Worm (Caenorhabditis elegans): ENCODE data around the gene srh-219.

Gene srh-219

DNA sequence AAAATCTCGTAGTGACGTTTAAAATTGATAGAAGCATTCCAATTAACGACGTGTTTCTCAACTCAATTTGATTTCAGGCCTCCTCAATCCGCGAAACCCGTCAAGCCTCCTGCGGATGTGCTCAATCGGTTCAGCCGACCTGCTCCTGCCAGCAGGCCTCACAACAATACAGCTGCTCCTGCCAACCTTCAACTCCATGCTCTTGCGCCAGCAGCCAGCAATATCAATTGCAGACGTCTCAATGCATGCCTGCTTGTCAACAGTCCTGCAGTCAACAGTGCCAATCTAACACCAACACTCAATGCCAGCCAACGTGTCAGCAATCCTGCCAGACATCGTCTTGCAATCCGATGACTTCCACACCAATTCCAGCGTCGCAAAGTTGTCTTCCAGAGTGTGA, 29.3 kb upstream of the srh-219 start:
- TF ChIP-seq eor-1 (tag; optimal IDR thresholded peaks at IDR 0.05) (no peak), elt-3 (tag; optimal IDR thresholded peaks at IDR 0.05) (no peak), daf-12 (tag; optimal IDR thresholded peaks at IDR 0.05) (no peak), unc-39 (tag; optimal IDR thresholded peaks at IDR 0.05) (no peak), egl-27 (tag; optimal IDR thresholded peaks at IDR 0.05) (no peak), skn-1 (tag; optimal IDR thresholded peaks at IDR 0.05) (no peak), ama-1 (optimal IDR thresholded peaks at IDR 0.05) (no peak), unc-62 (GFP tag; optimal IDR thresholded peaks at IDR 0.05) (no peak), lsy-12 (tag; optimal IDR thresholded peaks at IDR 0.05) (no peak), ztf-4 (tag; optimal IDR thresholded peaks at IDR 0.05) (no peak), nhr-28 (tag; optimal IDR thresholded peaks at IDR 0.05) (no peak), hmg-11 (tag; optimal IDR thresholded peaks at IDR 0.05) (no peak), fkh-10 (GFP tag; optimal IDR thresholded peaks at IDR 0.05) (no peak), lin-39 (tag; optimal IDR thresholded peaks at IDR 0.05) (no peak), nhr-23 (tag; optimal IDR thresholded peaks at IDR 0.05) (no peak)

DNA sequence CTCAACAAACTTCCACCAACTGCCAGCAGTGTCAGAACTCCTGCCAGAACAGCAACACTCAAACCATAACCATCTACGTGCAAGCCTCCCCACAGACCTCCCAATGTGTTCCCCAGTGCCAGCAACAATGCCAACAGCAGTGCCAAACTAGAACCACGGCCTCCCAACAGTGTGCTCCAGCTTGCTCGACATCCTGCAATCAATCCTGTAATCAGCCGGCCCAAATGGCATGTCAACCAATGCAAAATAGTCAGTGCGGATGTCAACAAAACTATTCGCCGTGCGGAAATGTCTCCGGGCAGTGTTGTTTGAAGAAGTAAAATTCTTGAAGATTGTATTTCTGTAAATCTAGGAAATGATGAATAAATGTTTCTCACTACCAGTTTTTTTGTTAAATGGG, 28.6 kb upstream of the srh-219 start:
- no peak for TF ChIP-seq unc-39 (tag; optimal IDR thresholded peaks at IDR 0.05)

DNA sequence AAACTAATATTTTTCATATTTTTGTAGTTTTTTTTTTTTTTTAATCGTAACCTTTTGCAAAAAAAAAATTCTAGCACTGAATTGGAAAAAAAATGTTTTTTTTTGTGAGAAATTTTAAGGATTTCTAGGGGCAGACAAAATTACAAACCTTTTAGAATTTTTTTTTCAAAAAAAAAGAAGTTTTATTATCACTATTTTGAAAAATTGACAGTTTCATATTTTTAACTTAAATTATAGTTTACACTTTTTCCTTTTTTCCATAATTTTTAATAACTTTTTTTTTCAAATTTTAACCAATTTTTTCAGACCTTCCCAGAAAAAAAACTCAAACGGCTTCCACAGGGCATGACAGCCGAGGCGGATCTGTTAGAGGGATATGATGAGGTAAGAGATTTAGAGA, 24.2 kb upstream of the srh-219 start, which contains the start of gene dpf-1:
Gene dpf-1, plus strand, starts transcription at position 301 of the 400 bp plus-strand sequence.
- TF ChIP-seq ceh-16 (tag; optimal IDR thresholded peaks at IDR 0.05) (no peak), nhr-76 (tag; optimal IDR thresholded peaks at IDR 0.05) (no peak), unc-62 (GFP tag; optimal IDR thresholded peaks at IDR 0.05) (no peak), elt-3 (tag; optimal IDR thresholded peaks at IDR 0.05) (no peak), ztf-4 (tag; optimal IDR thresholded peaks at IDR 0.05) (no peak), nhr-43 (tag; optimal IDR thresholded peaks at IDR 0.05; ENCODE audit: poor library complexity, severe bottlenecking) (no peak), hmg-11 (tag; optimal IDR thresholded peaks at IDR 0.05) (no peak), lin-39 (tag; optimal IDR thresholded peaks at IDR 0.05) (no peak), lin-15B (tag; optimal IDR thresholded peaks at IDR 0.05) (no peak), fkh-2 (tag; optimal IDR thresholded peaks at IDR 0.05) (no peak), nhr-25 (tag; optimal IDR thresholded peaks at IDR 0.05) (no peak), egl-27 (tag; optimal IDR thresholded peaks at IDR 0.05) (no peak), unc-39 (tag; optimal IDR thresholded peaks at IDR 0.05) (no peak)

DNA sequence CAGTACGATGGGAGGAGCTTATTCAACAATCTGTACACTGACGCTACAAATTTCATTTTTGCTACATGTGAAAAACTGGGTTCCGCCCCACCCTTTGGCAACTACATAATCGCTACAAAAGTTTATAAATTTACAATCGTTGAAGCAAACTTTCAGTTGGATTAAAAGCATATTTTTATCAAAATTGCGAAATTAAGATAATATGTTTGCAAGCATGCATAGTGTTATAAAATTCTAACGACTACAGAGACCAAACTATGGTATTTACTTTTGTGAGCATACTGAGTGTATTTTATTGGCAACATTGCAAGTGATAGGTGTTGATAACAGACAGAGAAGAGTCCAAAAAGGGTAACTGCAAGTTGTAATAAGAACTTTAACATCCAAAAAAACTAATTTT, 16.7 kb upstream of the srh-219 start, which contains the start of gene C06B8.2:
Gene C06B8.2, minus strand, starts transcription at position 153 of the 400 bp plus-strand sequence.
- TF ChIP-seq nfya-1 (tag; optimal IDR thresholded peaks at IDR 0.05; ENCODE audit: insufficient read depth) (no peak), lsy-12 (tag; optimal IDR thresholded peaks at IDR 0.05) (no peak), pqm-1 (tag; optimal IDR thresholded peaks at IDR 0.05) (peak; percentile 54), pha-4 (tag; optimal IDR thresholded peaks at IDR 0.05) (peak; percentile 52), fos-1 (tag; optimal IDR thresholded peaks at IDR 0.05) (no peak), elt-2 (tag; optimal IDR thresholded peaks at IDR 0.05) (peak; percentile 40), eor-1 (tag; optimal IDR thresholded peaks at IDR 0.05) (no peak), nhr-67 (tag; optimal IDR thresholded peaks at IDR 0.05) (no peak), nhr-237 (tag; optimal IDR thresholded peaks at IDR 0.05) (no peak)

DNA sequence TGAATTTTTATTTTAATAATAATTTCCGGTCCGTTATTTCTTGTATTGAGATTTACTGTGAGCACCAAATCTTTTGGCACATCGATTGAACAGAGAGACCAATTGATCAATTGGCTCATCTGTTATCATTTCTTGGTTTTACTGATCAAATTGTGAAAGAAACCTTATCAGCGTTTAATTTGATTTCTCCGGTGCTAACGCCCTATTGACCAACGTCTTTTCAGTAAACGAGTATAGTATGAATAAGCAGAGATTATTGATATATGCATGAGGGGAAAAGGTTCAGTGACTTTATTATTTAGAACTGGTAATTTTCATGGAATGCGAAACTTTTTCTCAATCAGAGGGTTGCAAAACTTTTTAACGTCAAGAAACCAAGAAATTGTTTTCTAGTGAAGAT, 16.2 kb upstream of the srh-219 start:
- TF ChIP-seq sea-2 (GFP tag; optimal IDR thresholded peaks at IDR 0.05): no peak
- no peak for TF ChIP-seq ceh-82 (tag; optimal IDR thresholded peaks at IDR 0.05)
- TF ChIP-seq eor-1 (tag; optimal IDR thresholded peaks at IDR 0.05): no peak
- no peak for TF ChIP-seq unc-39 (tag; optimal IDR thresholded peaks at IDR 0.05)
- peak; percentile 68 for TF ChIP-seq pqm-1 (tag; optimal IDR thresholded peaks at IDR 0.05)
- TF ChIP-seq egl-27 (tag; optimal IDR thresholded peaks at IDR 0.05): no peak
- TF ChIP-seq nhr-77 (tag; optimal IDR thresholded peaks at IDR 0.05): no peak
- peak; percentile 45 for TF ChIP-seq elt-2 (tag; optimal IDR thresholded peaks at IDR 0.05)
- TF ChIP-seq daf-12 (tag; optimal IDR thresholded peaks at IDR 0.05): no peak
- no peak for TF ChIP-seq nhr-28 (tag; optimal IDR thresholded peaks at IDR 0.05)
- TF ChIP-seq tbx-2 (tag; optimal IDR thresholded peaks at IDR 0.05): no peak

DNA sequence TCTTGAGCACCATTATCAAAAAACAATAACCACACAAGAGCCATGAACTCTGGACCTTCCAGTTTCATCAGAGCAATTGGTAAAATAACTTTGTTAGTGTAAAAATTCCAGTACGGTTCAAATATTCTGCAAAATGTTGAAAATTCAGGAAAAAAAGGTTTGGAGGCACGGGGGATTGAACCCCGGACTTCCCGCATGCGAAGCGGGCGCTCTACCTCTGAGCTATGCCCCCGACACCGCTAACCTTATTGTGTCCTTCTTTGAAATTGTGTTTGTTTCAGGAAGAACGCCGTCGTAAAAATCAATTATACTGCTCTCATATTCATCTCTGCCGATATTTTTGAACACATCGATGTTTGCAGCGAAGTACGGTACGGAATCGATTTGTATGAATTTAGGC, 15.4 kb upstream of the srh-219 start:
- TF ChIP-seq elt-1 (tag; optimal IDR thresholded peaks at IDR 0.05): no peak
- no peak for TF ChIP-seq eor-1 (tag; optimal IDR thresholded peaks at IDR 0.05)
- TF ChIP-seq nhr-11 (tag; optimal IDR thresholded peaks at IDR 0.05): no peak
- TF ChIP-seq pha-4 (tag; optimal IDR thresholded peaks at IDR 0.05): no peak
- TF ChIP-seq elt-2 (tag; optimal IDR thresholded peaks at IDR 0.05): no peak
- no peak for TF ChIP-seq elt-3 (tag; optimal IDR thresholded peaks at IDR 0.05)
- TF ChIP-seq lin-39 (tag; optimal IDR thresholded peaks at IDR 0.05): no peak
- no peak for TF ChIP-seq nhr-237 (tag; optimal IDR thresholded peaks at IDR 0.05)
- TF ChIP-seq nhr-28 (tag; optimal IDR thresholded peaks at IDR 0.05): no peak
- TF ChIP-seq nhr-77 (tag; optimal IDR thresholded peaks at IDR 0.05): no peak
- no peak for TF ChIP-seq mml-1 (tag; optimal IDR thresholded peaks at IDR 0.05)
- no peak for TF ChIP-seq tbx-2 (tag; optimal IDR thresholded peaks at IDR 0.05)
- no peak for TF ChIP-seq mdl-1 (tag; optimal IDR thresholded peaks at IDR 0.05)
- TF ChIP-seq egl-5 (tag; optimal IDR thresholded peaks at IDR 0.05): no peak

All from whole organism, L3 larva.